Worm (Caenorhabditis elegans): ENCODE results near the gene M02D8.6.
"Not testable (repeated sequence)": the region's sequence is repeated elsewhere in the genome, so short reads cannot be mapped to it uniquely, and the experiment has no call there.

M02D8.6 gene

ce11 chrX:8731822-8732221, at the start of gene M02D8.6:
M02D8.6 (minus strand) TSS chrX:8731922.
- TF ChIP-seq dao-5, W03F9.2, him-1 (tag; optimal IDR thresholded peaks at IDR 0.05): not testable (repeated sequence)

ce11 chrX:8778558-8778957, 46.8 kb upstream of the M02D8.6 start, which contains the start of gene ZK721.4:
ZK721.4 (plus strand) TSS chrX:8778858.
- TF ChIP-seq dao-5 (tag; optimal IDR thresholded peaks at IDR 0.05) (no peak), him-1 (tag; optimal IDR thresholded peaks at IDR 0.05) (no peak), W03F9.2 (tag; optimal IDR thresholded peaks at IDR 0.05) (no peak)

- TF ChIP-seq dao-5 (tag; optimal IDR thresholded peaks at IDR 0.05) (no peak), W03F9.2 (tag; optimal IDR thresholded peaks at IDR 0.05) (no peak), him-1 (tag; optimal IDR thresholded peaks at IDR 0.05) (no peak)
Measured at ce11 chrX:8770316-8770715, 38.6 kb upstream of the M02D8.6 start.

- no peak for TF ChIP-seq him-1 (tag; optimal IDR thresholded peaks at IDR 0.05)
- no peak for TF ChIP-seq dao-5 (tag; optimal IDR thresholded peaks at IDR 0.05)
- no peak for TF ChIP-seq W03F9.2 (tag; optimal IDR thresholded peaks at IDR 0.05)
Measured at ce11 chrX:8764044-8764443, 32.3 kb upstream of the M02D8.6 start.

- no peak for TF ChIP-seq dao-5 (tag; optimal IDR thresholded peaks at IDR 0.05)
- no peak for TF ChIP-seq him-1 (tag; optimal IDR thresholded peaks at IDR 0.05)
- no peak for TF ChIP-seq W03F9.2 (tag; optimal IDR thresholded peaks at IDR 0.05)
Measured at ce11 chrX:8763607-8764006, 31.9 kb upstream of the M02D8.6 start, which contains the start of gene zig-12. zig-12 (plus strand) TSS chrX:8763907.

ce11 chrX:8762927-8763326, 31.2 kb upstream of the M02D8.6 start:
- TF ChIP-seq W03F9.2 (tag; optimal IDR thresholded peaks at IDR 0.05) (no peak), dao-5 (tag; optimal IDR thresholded peaks at IDR 0.05) (no peak), him-1 (tag; optimal IDR thresholded peaks at IDR 0.05) (no peak)

ce11 chrX:8761497-8761896, 29.8 kb upstream of the M02D8.6 start, which contains the start of gene M02D8.5:
M02D8.5 (minus strand) TSS chrX:8761597.
- TF ChIP-seq him-1 (tag; optimal IDR thresholded peaks at IDR 0.05) (no peak), W03F9.2 (tag; optimal IDR thresholded peaks at IDR 0.05) (no peak), dao-5 (tag; optimal IDR thresholded peaks at IDR 0.05) (no peak)

- TF ChIP-seq dao-5 (tag; optimal IDR thresholded peaks at IDR 0.05): no peak
- no peak for TF ChIP-seq W03F9.2 (tag; optimal IDR thresholded peaks at IDR 0.05)
- no peak for TF ChIP-seq him-1 (tag; optimal IDR thresholded peaks at IDR 0.05)
Measured at ce11 chrX:8761060-8761459, 29.3 kb upstream of the M02D8.6 start.

ce11 chrX:8755987-8756386, 24.3 kb upstream of the M02D8.6 start:
- no peak for TF ChIP-seq W03F9.2 (tag; optimal IDR thresholded peaks at IDR 0.05)
- TF ChIP-seq dao-5 (tag; optimal IDR thresholded peaks at IDR 0.05): no peak
- TF ChIP-seq him-1 (tag; optimal IDR thresholded peaks at IDR 0.05): no peak

- TF ChIP-seq dao-5 (tag; optimal IDR thresholded peaks at IDR 0.05): no peak
- TF ChIP-seq him-1 (tag; optimal IDR thresholded peaks at IDR 0.05): no peak
- no peak for TF ChIP-seq W03F9.2 (tag; optimal IDR thresholded peaks at IDR 0.05)
Measured at ce11 chrX:8754285-8754795, 22.6 kb upstream of the M02D8.6 start.

- TF ChIP-seq him-1 (tag; optimal IDR thresholded peaks at IDR 0.05): no peak
- no peak for TF ChIP-seq dao-5 (tag; optimal IDR thresholded peaks at IDR 0.05)
- TF ChIP-seq W03F9.2 (tag; optimal IDR thresholded peaks at IDR 0.05): no peak
Measured at ce11 chrX:8752546-8752945, 20.8 kb upstream of the M02D8.6 start.

ce11 chrX:8750660-8751059, 18.9 kb upstream of the M02D8.6 start, which contains the start of gene asns-2:
asns-2 (minus strand) TSS chrX:8750941.
- no peak for TF ChIP-seq dao-5 (tag; optimal IDR thresholded peaks at IDR 0.05)
- no peak for TF ChIP-seq W03F9.2 (tag; optimal IDR thresholded peaks at IDR 0.05)
- no peak for TF ChIP-seq him-1 (tag; optimal IDR thresholded peaks at IDR 0.05)

- TF ChIP-seq him-1 (tag; optimal IDR thresholded peaks at IDR 0.05): no peak
- no peak for TF ChIP-seq W03F9.2 (tag; optimal IDR thresholded peaks at IDR 0.05)
- TF ChIP-seq dao-5 (tag; optimal IDR thresholded peaks at IDR 0.05): no peak
Measured at ce11 chrX:8750209-8750608, 18.5 kb upstream of the M02D8.6 start.

- TF ChIP-seq W03F9.2 (tag; optimal IDR thresholded peaks at IDR 0.05) (no peak), him-1 (tag; optimal IDR thresholded peaks at IDR 0.05) (no peak), dao-5 (tag; optimal IDR thresholded peaks at IDR 0.05) (no peak)
Measured at ce11 chrX:8745524-8745923, 13.8 kb upstream of the M02D8.6 start.
